Fruit fly (Drosophila melanogaster): ENCODE data around the gene CG9643.
A peak's percentile ranks its signal among the peaks of the same experiment; 100 is the strongest.

Gene CG9643

DNA sequence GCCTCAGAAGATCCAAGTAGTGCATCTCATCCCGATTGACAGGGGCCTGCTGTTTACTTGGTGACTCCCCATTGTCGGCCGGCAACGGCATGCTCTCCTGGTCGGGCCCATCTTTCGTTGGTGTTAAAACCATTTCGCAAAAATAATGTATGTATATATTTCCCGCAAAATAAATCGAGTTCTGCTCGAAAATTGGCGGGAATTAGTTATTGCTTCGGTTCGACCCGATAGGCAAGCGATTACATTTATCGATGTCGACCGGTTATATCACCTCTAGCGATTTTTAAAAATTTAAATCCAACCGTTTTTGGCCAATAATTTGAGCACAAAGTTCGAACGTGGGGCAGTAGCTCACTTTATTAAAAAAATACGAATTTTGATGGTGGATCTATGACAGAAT lies 9.7 kb downstream of the CG9643 start, which contains the start of gene Ts:
Gene Ts, minus strand, starts transcription at position 201 of the 400 bp plus-strand sequence.
- TF ChIP-seq bab1 (GFP tag; optimal IDR thresholded peaks at IDR 0.05) (peak; percentile 34), CG5204 (GFP tag; optimal IDR thresholded peaks at IDR 0.05) (no peak)

DNA sequence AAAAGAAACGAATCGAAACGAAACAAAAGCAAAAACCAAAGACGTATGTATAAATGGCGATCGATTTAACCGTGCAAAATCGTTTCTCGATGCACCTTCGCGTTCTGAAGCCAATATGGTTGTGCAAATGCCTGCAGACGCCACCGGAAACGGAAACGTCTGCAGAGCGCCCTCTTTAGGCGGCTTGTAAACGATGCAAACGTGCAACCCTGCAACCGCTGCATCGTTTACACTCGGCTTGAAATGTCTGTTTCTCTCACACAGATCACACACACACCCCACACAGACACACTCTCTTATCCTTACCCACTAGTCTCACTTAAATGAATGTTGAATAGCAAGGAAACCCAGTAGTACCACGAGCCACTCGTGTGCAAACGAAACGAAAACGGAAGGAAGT lies 12.2 kb downstream of the CG9643 start:
- TF ChIP-seq CG12768 (GFP tag; optimal IDR thresholded peaks at IDR 0.05) = no peak
- no peak for TF ChIP-seq CG33017 (tag; optimal IDR thresholded peaks at IDR 0.05)

DNA sequence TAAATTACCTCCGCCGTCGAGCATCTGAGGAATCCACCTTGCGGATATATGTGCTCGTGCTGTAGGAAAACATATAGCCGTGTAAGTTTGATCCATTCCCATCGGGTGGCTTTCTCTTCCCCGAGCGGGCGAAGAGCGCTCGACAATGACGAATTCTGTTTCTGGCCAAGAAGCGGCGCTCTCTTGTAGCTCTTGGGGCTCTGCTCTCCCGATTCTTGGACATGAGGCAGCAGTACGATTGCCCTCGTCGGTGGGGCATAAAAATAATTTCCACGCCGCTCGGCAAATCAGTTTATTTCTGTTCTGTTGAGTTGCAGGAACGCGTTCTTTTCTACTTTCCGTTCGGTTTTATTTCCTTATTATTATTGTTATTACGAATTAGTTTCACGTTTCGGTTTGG lies 20.2 kb downstream of the CG9643 start:
- TF ChIP-seq CG12768 (GFP tag; optimal IDR thresholded peaks at IDR 0.05) (no peak), cic (GFP tag; optimal IDR thresholded peaks at IDR 0.05) (no peak), cnc (optimal IDR thresholded peaks at IDR 0.05) (no peak), ovo (GFP tag; optimal IDR thresholded peaks at IDR 0.05) (no peak), pad (GFP tag; optimal IDR thresholded peaks at IDR 0.05) (no peak), Mnt (GFP tag; optimal IDR thresholded peaks at IDR 0.05) (no peak), kay (GFP tag; ENCODE audit: borderline replicate concordance) (no peak), CG7045 (GFP tag; optimal IDR thresholded peaks at IDR 0.05) (no peak), CG5204 (GFP tag; optimal IDR thresholded peaks at IDR 0.05) (no peak), bab1 (GFP tag; optimal IDR thresholded peaks at IDR 0.05) (no peak), tj (GFP tag; optimal IDR thresholded peaks at IDR 0.05) (no peak)

DNA sequence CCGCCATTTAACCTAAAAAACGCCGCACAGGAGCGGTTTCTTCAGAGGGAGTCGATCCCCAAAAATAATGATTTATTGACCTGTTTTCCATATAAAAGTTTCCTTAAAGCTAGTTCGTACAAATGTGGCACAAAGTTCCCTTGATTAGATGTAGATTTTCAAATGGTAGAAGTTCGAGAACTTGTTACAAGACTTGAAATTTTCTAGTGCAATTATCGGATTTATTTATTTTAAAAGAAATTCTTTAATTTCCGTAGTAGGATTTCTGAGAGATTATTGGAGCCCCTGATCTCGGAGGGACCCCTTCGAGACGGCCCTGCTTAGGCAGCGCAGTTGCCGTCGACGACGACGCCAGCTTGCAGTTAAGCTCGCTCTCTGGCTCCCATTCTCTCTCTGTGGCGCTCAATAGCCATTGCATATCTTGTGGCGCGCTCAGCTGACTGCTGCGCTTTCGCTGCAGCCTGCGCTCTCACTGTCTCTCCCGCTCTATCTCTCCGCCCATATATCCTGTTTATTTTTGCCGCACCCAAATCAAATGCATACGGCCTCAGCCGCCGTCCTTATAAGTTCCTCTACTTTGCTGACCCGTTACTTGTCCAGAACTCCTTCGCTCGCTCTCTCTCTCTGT lies 21.4 kb downstream of the CG9643 start:
- TF ChIP-seq kay (GFP tag; ENCODE audit: borderline replicate concordance) (no peak), tj (GFP tag; optimal IDR thresholded peaks at IDR 0.05) (peak; percentile 33), ovo (GFP tag; optimal IDR thresholded peaks at IDR 0.05) (peak; percentile 42), Mnt (GFP tag; optimal IDR thresholded peaks at IDR 0.05) (peak; percentile 27), CG7101 (tag; optimal IDR thresholded peaks at IDR 0.05) (peak; percentile 74), Crg-1 (GFP tag; optimal IDR thresholded peaks at IDR 0.05) (peak; percentile 35), CG33017 (tag; optimal IDR thresholded peaks at IDR 0.05) (peak; percentile 67), CG11617 (GFP tag; optimal IDR thresholded peaks at IDR 0.05) (peak; percentile 82), cic (GFP tag; optimal IDR thresholded peaks at IDR 0.05) (peak; percentile 44), toe (GFP tag; optimal IDR thresholded peaks at IDR 0.05) (peak; percentile 87), pad (GFP tag; optimal IDR thresholded peaks at IDR 0.05) (peak; percentile 71), CG12768 (GFP tag; optimal IDR thresholded peaks at IDR 0.05) (peak; percentile 92), Clk (GFP tag; optimal IDR thresholded peaks at IDR 0.05) (peak; percentile 74), CG1620 (GFP tag; optimal IDR thresholded peaks at IDR 0.05) (peak; percentile 60), CG7045 (GFP tag; optimal IDR thresholded peaks at IDR 0.05) (peak; percentile 89), Hr96 (GFP tag; optimal IDR thresholded peaks at IDR 0.05) (peak; percentile 85), bab1 (GFP tag; optimal IDR thresholded peaks at IDR 0.05) (peak; percentile 24), CG5204 (GFP tag; optimal IDR thresholded peaks at IDR 0.05) (peak; percentile 89), cnc (optimal IDR thresholded peaks at IDR 0.05) (no peak), CG14711 (tag; optimal IDR thresholded peaks at IDR 0.05) (peak; percentile 54)

DNA sequence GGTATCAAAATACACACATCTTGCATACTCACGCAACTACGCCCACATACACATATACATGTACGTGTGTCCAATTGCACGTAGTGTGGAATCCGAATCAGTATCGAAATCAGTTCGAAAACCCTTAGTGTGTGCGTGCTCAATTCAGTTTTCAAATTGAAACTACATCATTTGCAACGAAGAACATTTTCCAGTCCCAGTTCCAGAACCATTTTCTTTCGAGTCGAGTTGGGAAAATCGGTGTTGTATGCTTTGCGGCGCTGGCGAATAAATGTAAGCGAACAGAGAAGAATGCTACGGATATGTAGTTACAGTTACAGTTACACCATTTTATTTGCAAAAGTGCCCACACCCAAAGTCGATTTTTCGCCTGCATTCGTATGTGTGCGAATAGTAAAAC lies 22.1 kb downstream of the CG9643 start:
- no peak for TF ChIP-seq CG11617 (GFP tag; optimal IDR thresholded peaks at IDR 0.05)
- TF ChIP-seq kay (GFP tag; ENCODE audit: borderline replicate concordance) = no peak
- TF ChIP-seq CG1620 (GFP tag; optimal IDR thresholded peaks at IDR 0.05) = no peak
- TF ChIP-seq pad (GFP tag; optimal IDR thresholded peaks at IDR 0.05) = no peak
- no peak for TF ChIP-seq CG5204 (GFP tag; optimal IDR thresholded peaks at IDR 0.05)
- no peak for TF ChIP-seq CG14711 (tag; optimal IDR thresholded peaks at IDR 0.05)
- no peak for TF ChIP-seq CG7045 (GFP tag; optimal IDR thresholded peaks at IDR 0.05)
- no peak for TF ChIP-seq Hr96 (GFP tag; optimal IDR thresholded peaks at IDR 0.05)
- no peak for TF ChIP-seq bab1 (GFP tag; optimal IDR thresholded peaks at IDR 0.05)
- TF ChIP-seq Mnt (GFP tag; optimal IDR thresholded peaks at IDR 0.05) = no peak
- TF ChIP-seq cic (GFP tag; optimal IDR thresholded peaks at IDR 0.05) = no peak
- no peak for TF ChIP-seq Crg-1 (GFP tag; optimal IDR thresholded peaks at IDR 0.05)
- no peak for TF ChIP-seq CG33017 (tag; optimal IDR thresholded peaks at IDR 0.05)
- TF ChIP-seq cnc (optimal IDR thresholded peaks at IDR 0.05) = no peak
- TF ChIP-seq toe (GFP tag; optimal IDR thresholded peaks at IDR 0.05) = no peak
- TF ChIP-seq Clk (GFP tag; optimal IDR thresholded peaks at IDR 0.05) = no peak
- no peak for TF ChIP-seq tj (GFP tag; optimal IDR thresholded peaks at IDR 0.05)

DNA sequence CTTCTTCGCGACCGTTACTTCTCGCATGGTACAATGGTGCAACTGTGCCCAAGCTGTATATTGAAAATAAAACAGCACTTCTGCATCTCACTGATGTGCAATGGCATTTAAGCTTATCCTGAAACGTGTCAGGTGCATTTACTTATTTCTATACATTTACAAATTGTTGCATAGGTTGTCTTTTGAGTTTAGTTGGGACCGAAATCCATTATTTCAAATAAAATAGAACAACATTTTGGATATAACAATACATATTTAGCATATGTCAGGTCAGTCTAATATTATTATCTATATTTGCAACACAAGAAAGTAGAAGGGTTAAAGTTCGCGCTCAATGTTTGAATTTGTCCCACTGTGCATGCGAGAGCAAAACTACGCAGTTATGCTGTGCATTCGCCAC lies 22.7 kb downstream of the CG9643 start:
- TF ChIP-seq ovo (GFP tag; optimal IDR thresholded peaks at IDR 0.05) (no peak), cic (GFP tag; optimal IDR thresholded peaks at IDR 0.05) (no peak), pad (GFP tag; optimal IDR thresholded peaks at IDR 0.05) (peak; percentile 64), CG7045 (GFP tag; optimal IDR thresholded peaks at IDR 0.05) (peak; percentile 79), cnc (optimal IDR thresholded peaks at IDR 0.05) (no peak), CG5204 (GFP tag; optimal IDR thresholded peaks at IDR 0.05) (peak; percentile 63), CG12768 (GFP tag; optimal IDR thresholded peaks at IDR 0.05) (peak; percentile 81), tj (GFP tag; optimal IDR thresholded peaks at IDR 0.05) (peak; percentile 1), CG33017 (tag; optimal IDR thresholded peaks at IDR 0.05) (peak; percentile 72), Hr96 (GFP tag; optimal IDR thresholded peaks at IDR 0.05) (peak; percentile 50), CG14711 (tag; optimal IDR thresholded peaks at IDR 0.05) (no peak), kay (GFP tag; ENCODE audit: borderline replicate concordance) (peak; percentile 42), CG11617 (GFP tag; optimal IDR thresholded peaks at IDR 0.05) (peak; percentile 46), CG7101 (tag; optimal IDR thresholded peaks at IDR 0.05) (peak; percentile 47), bab1 (GFP tag; optimal IDR thresholded peaks at IDR 0.05) (no peak), Clk (GFP tag; optimal IDR thresholded peaks at IDR 0.05) (peak; percentile 53), Crg-1 (GFP tag; optimal IDR thresholded peaks at IDR 0.05) (no peak), toe (GFP tag; optimal IDR thresholded peaks at IDR 0.05) (no peak), CG1620 (GFP tag; optimal IDR thresholded peaks at IDR 0.05) (no peak), Mnt (GFP tag; optimal IDR thresholded peaks at IDR 0.05) (no peak)
